Worm (Caenorhabditis elegans) whole organism, L3 larva: ENCODE results near the gene spp-13.
A peak's percentile ranks its signal among the peaks of the same experiment; 100 is the strongest.

Source experiments
- R02D3.7 ChIP-seq: fragments of 150-350 bp; optimal IDR thresholded peaks from 2 replicates; lab custom pipeline; 2014; ENCODE audit warnings: missing biosample characterization, missing genetic modification characterization
- ZK546.5 ChIP-seq: sonication (generic microtip); optimal IDR thresholded peaks from 2 replicates; lab custom pipeline; 2017; ENCODE audit warnings: missing biosample characterization, missing genetic modification characterization
- aly-2 ChIP-seq: fragments of 150-350 bp; optimal IDR thresholded peaks from 2 replicates; lab custom pipeline; 2014; ENCODE audit warnings: missing biosample characterization, missing genetic modification characterization
- ama-1 ChIP-seq: fragments of 150-350 bp; optimal IDR thresholded peaks from 2 replicates; lab custom pipeline; 2018
- ceh-16 ChIP-seq: sonication (generic microtip); optimal IDR thresholded peaks from 2 replicates; lab custom pipeline; 2017; ENCODE audit warnings: missing biosample characterization, missing genetic modification characterization
- ceh-28 ChIP-seq: fragments of 150-350 bp; optimal IDR thresholded peaks from 2 replicates; lab custom pipeline; 2014; ENCODE audit warnings: missing biosample characterization, missing genetic modification reagents, missing genetic modification characterization
- ceh-82 ChIP-seq: fragments of 150-350 bp; optimal IDR thresholded peaks from 2 replicates; lab custom pipeline; 2014; ENCODE audit warnings: missing biosample characterization, missing genetic modification characterization
- ceh-9 ChIP-seq: sonication (generic microtip); optimal IDR thresholded peaks from 2 replicates; lab custom pipeline; 2018; ENCODE audit warnings: missing biosample characterization, missing genetic modification characterization
- daf-12 ChIP-seq: fragments of 150-350 bp; optimal IDR thresholded peaks from 2 replicates; lab custom pipeline; 2014; ENCODE audit warnings: missing biosample characterization, missing genetic modification reagents, missing genetic modification characterization
- egl-27 ChIP-seq: sonication (generic microtip); optimal IDR thresholded peaks from 4 replicates; lab custom pipeline; 2017; ENCODE audit warnings: missing biosample characterization, missing genetic modification reagents, missing genetic modification characterization
- egl-5 ChIP-seq: fragments of 150-350 bp; optimal IDR thresholded peaks from 2 replicates; lab custom pipeline; 2017; ENCODE audit warnings: missing biosample characterization, missing genetic modification reagents, missing genetic modification characterization, inconsistent platforms
- elt-1 ChIP-seq: fragments of 150-350 bp; optimal IDR thresholded peaks from 2 replicates; lab custom pipeline; 2014; ENCODE audit warnings: missing biosample characterization, missing genetic modification characterization
- elt-2 ChIP-seq: sonication (generic microtip); optimal IDR thresholded peaks from 2 replicates; lab custom pipeline; 2016; ENCODE audit warnings: missing genetic modification reagents, mild to moderate bottlenecking, missing genetic modification characterization, missing compliant biosample characterization
- elt-3 ChIP-seq, 3 experiments: fragments of 150-350 bp in 1 of 3; sonication (generic microtip) in 2 of 3; optimal IDR thresholded peaks; 2 replicates in 2 of 3; 4 replicates in 1 of 3; lab custom pipeline; 2014 to 2017; ENCODE audit warnings: missing biosample characterization in 3 of 3, missing genetic modification characterization in 3 of 3
- eor-1 ChIP-seq, 2 experiments: fragments of 150-350 bp; optimal IDR thresholded peaks; 2 replicates each; lab custom pipeline; 2014 to 2018; ENCODE audit warnings: missing biosample characterization in 2 of 2, missing genetic modification characterization in 2 of 2
- fkh-10 ChIP-seq: sonication (generic microtip); optimal IDR thresholded peaks from 2 replicates; lab custom pipeline; 2017; ENCODE audit warnings: missing biosample characterization, missing genetic modification reagents, missing genetic modification characterization
- fkh-2 ChIP-seq: fragments of 150-350 bp; optimal IDR thresholded peaks from 2 replicates; lab custom pipeline; 2014; ENCODE audit warnings: missing biosample characterization, missing genetic modification reagents, missing genetic modification characterization
- fos-1 ChIP-seq: fragments of 150-350 bp; optimal IDR thresholded peaks from 2 replicates; lab custom pipeline; 2014; ENCODE audit warnings: missing biosample characterization, missing genetic modification characterization
- hmg-11 ChIP-seq: sonication (generic microtip); optimal IDR thresholded peaks from 2 replicates; lab custom pipeline; 2016; ENCODE audit warnings: missing genetic modification characterization, missing compliant biosample characterization
- jun-1 ChIP-seq: fragments of 150-350 bp; optimal IDR thresholded peaks from 2 replicates; lab custom pipeline; 2014; ENCODE audit warnings: missing biosample characterization, missing genetic modification reagents, missing genetic modification characterization
- lin-15B ChIP-seq: fragments of 150-350 bp; optimal IDR thresholded peaks from 2 replicates; lab custom pipeline; 2014; ENCODE audit warnings: missing biosample characterization, missing genetic modification characterization
- lin-39 ChIP-seq: fragments of 150-350 bp; optimal IDR thresholded peaks from 2 replicates; lab custom pipeline; 2018; ENCODE audit warnings: missing biosample characterization, missing genetic modification reagents, missing genetic modification characterization
- lsy-12 ChIP-seq: sonication (generic microtip); optimal IDR thresholded peaks from 2 replicates; lab custom pipeline; 2016; ENCODE audit warnings: mild to moderate bottlenecking, missing genetic modification characterization, missing compliant biosample characterization
- mdl-1 ChIP-seq: fragments of 150-350 bp; optimal IDR thresholded peaks from 2 replicates; lab custom pipeline; 2014; ENCODE audit warnings: missing biosample characterization, missing genetic modification characterization
- mml-1 ChIP-seq: fragments of 150-350 bp; sonication (generic microtip); optimal IDR thresholded peaks from 3 replicates; lab custom pipeline; 2014; ENCODE audit warnings: missing biosample characterization, missing genetic modification characterization
- nfya-1 ChIP-seq: sonication (generic microtip); optimal IDR thresholded peaks from 2 replicates; lab custom pipeline; 2017; ENCODE audit warnings: missing genetic modification characterization, mild to moderate bottlenecking, missing compliant biosample characterization, antibody characterized with exemption, moderate library complexity; ENCODE audit not compliant: insufficient read depth
- nhr-11 ChIP-seq: fragments of 150-350 bp; optimal IDR thresholded peaks from 2 replicates; lab custom pipeline; 2014; ENCODE audit warnings: missing biosample characterization, missing genetic modification characterization
- nhr-12 ChIP-seq: fragments of 150-350 bp; optimal IDR thresholded peaks from 2 replicates; lab custom pipeline; 2014; ENCODE audit warnings: missing biosample characterization, missing genetic modification characterization
- nhr-23 ChIP-seq: fragments of 150-350 bp; optimal IDR thresholded peaks from 2 replicates; lab custom pipeline; 2014; ENCODE audit warnings: missing biosample characterization, missing genetic modification reagents, missing genetic modification characterization
- nhr-237 ChIP-seq: fragments of 150-350 bp; optimal IDR thresholded peaks from 2 replicates; lab custom pipeline; 2014; ENCODE audit warnings: missing biosample characterization, missing genetic modification characterization
- nhr-25 ChIP-seq: sonication (generic microtip); optimal IDR thresholded peaks from 2 replicates; lab custom pipeline; 2017; ENCODE audit warnings: missing biosample characterization, missing genetic modification characterization
- nhr-28 ChIP-seq: fragments of 150-350 bp; optimal IDR thresholded peaks from 2 replicates; lab custom pipeline; 2014; ENCODE audit warnings: missing biosample characterization, missing genetic modification characterization
- nhr-43 ChIP-seq: sonication (generic microtip); optimal IDR thresholded peaks from 2 replicates; lab custom pipeline; 2016; ENCODE audit warnings: mild to moderate bottlenecking, missing genetic modification characterization, missing compliant biosample characterization; ENCODE audit not compliant: poor library complexity, severe bottlenecking
- nhr-67 ChIP-seq: fragments of 150-350 bp; optimal IDR thresholded peaks from 2 replicates; lab custom pipeline; 2014; ENCODE audit warnings: missing biosample characterization, missing genetic modification characterization
- nhr-76 ChIP-seq: fragments of 150-350 bp; sonication (generic microtip); optimal IDR thresholded peaks from 5 replicates; lab custom pipeline; 2014; ENCODE audit warnings: missing biosample characterization, missing genetic modification characterization
- nhr-77 ChIP-seq: fragments of 150-350 bp; optimal IDR thresholded peaks from 2 replicates; lab custom pipeline; 2014; ENCODE audit warnings: missing biosample characterization, missing genetic modification characterization
- pha-4 ChIP-seq: fragments of 150-350 bp; optimal IDR thresholded peaks from 2 replicates; lab custom pipeline; 2014; ENCODE audit warnings: missing biosample characterization, missing genetic modification reagents, missing genetic modification characterization
- pqm-1 ChIP-seq: fragments of 150-350 bp; optimal IDR thresholded peaks from 2 replicates; lab custom pipeline; 2017; ENCODE audit warnings: missing biosample characterization, missing genetic modification characterization, inconsistent platforms
- sea-2 ChIP-seq: fragments of 150-350 bp; sonication (generic microtip); optimal IDR thresholded peaks from 4 replicates; lab custom pipeline; 2014; ENCODE audit warnings: missing biosample characterization, missing genetic modification reagents, missing genetic modification characterization
- skn-1 ChIP-seq: fragments of 150-350 bp; optimal IDR thresholded peaks from 2 replicates; lab custom pipeline; 2014; ENCODE audit warnings: missing biosample characterization, missing genetic modification characterization
- snpc-4 ChIP-seq: fragments of 150-350 bp; optimal IDR thresholded peaks from 2 replicates; lab custom pipeline; 2014; ENCODE audit warnings: missing biosample characterization, missing genetic modification characterization
- tbx-2 ChIP-seq: sonication (generic microtip); optimal IDR thresholded peaks from 2 replicates; lab custom pipeline; 2016; ENCODE audit warnings: mild to moderate bottlenecking, missing genetic modification characterization, missing compliant biosample characterization
- unc-39 ChIP-seq: sonication (generic microtip); optimal IDR thresholded peaks from 4 replicates; lab custom pipeline; 2017; ENCODE audit warnings: missing biosample characterization, missing genetic modification characterization
- unc-62 ChIP-seq: fragments of 150-350 bp; sonication (generic microtip); optimal IDR thresholded peaks from 4 replicates; lab custom pipeline; 2014; ENCODE audit warnings: missing biosample characterization, missing genetic modification reagents, missing genetic modification characterization
- zag-1 ChIP-seq: fragments of 150-350 bp; optimal IDR thresholded peaks from 2 replicates; lab custom pipeline; 2014; ENCODE audit warnings: missing biosample characterization, missing genetic modification characterization
- ztf-11 ChIP-seq: fragments of 150-350 bp; optimal IDR thresholded peaks from 2 replicates; lab custom pipeline; 2014; ENCODE audit warnings: missing biosample characterization, missing genetic modification characterization
- ztf-4 ChIP-seq: fragments of 150-350 bp; optimal IDR thresholded peaks from 2 replicates; lab custom pipeline; 2014; ENCODE audit warnings: missing biosample characterization, missing genetic modification characterization

The spp-13 gene

DNA sequence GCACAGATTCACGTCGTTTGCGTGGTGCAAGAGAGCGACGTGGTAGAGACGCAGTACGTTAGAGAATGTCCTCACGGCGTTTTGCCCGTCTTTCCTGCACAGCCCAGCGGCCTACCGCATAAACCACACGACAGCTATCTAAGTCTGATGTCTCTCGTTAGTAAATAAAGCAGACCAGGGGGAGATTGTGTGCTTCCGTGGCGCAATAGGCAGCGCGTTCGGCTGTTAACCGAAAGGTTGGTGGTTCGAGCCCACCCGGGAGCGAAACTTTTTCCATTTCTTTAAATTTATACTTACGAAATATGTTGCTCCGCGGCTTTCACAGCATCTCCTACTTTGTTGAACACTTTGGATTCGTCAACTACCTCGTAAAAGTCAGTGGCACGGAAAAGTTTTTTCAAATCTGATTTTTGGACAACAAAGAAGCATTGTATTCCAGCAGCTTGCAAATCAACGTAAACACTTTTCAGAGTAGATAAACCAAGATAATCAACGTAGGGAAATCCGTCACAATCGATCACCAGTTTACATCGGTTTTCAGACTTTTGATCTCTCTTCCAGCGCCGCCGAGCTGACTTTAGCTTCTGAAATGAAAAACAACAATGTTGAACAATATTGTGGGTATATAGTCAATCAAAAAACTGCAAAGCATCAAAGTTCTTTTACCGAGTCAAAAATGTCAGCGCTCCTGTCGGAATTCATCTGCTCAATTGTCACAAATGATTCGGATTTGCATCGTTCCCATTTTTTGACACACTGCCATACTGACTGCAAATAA is 13.8 kb downstream of the spp-13 start:
- TF ChIP-seq nhr-43 (tag; lab: Kevin White, UChicago), result peak; percentile 83
- TF ChIP-seq skn-1 (tag; lab: Kevin White, UChicago), result peak; percentile 94
- TF ChIP-seq ZK546.5 (tag; lab: Kevin White, UChicago), result no peak
- peak; percentile 71 for TF ChIP-seq ceh-28 (tag; lab: Kevin White, UChicago)
- TF ChIP-seq nhr-77, result peak; percentile 79
- no peak for TF ChIP-seq ztf-4 (tag; lab: Kevin White, UChicago)
- peak; percentile 64 for TF ChIP-seq mdl-1 (tag; lab: Kevin White, UChicago)
- peak; percentile 20 for TF ChIP-seq ama-1
- TF ChIP-seq elt-1 (tag; lab: Kevin White, UChicago), result peak; percentile 10
- peak; percentile 20 for TF ChIP-seq zag-1
- TF ChIP-seq daf-12, result no peak
- TF ChIP-seq pha-4 (tag; lab: Kevin White, UChicago), result peak; percentile 84
- peak; percentile 91 for TF ChIP-seq tbx-2 (tag; lab: Kevin White, UChicago)
- TF ChIP-seq fkh-10 (GFP tag; lab: Kevin White, UChicago), result peak; percentile 91
- TF ChIP-seq elt-2, result peak; percentile 77
- TF ChIP-seq nhr-76 (tag; lab: Kevin White, UChicago), result no peak
- peak; percentile 99 for TF ChIP-seq hmg-11
- peak; percentile 61 for TF ChIP-seq egl-27 (tag; lab: Kevin White, UChicago)
- TF ChIP-seq ceh-16 (tag; lab: Kevin White, UChicago), result no peak
- TF ChIP-seq elt-3 (tag; optimal IDR thresholded peaks at IDR 0.05; lab: Kevin White, UChicago), result peak in 1 of 3 experiments; percentile 86
- peak; percentile 64 for TF ChIP-seq nhr-23
- TF ChIP-seq nhr-67, result no peak
- no peak for TF ChIP-seq nhr-28
- peak; percentile 60 for TF ChIP-seq R02D3.7
- no peak for TF ChIP-seq ztf-11 (tag; lab: Kevin White, UChicago)
- peak; percentile 26 for TF ChIP-seq fos-1
- TF ChIP-seq ceh-82 (tag; lab: Kevin White, UChicago), result peak; percentile 79
- TF ChIP-seq jun-1 (tag; lab: Kevin White, UChicago), result peak; percentile 83
- peak; percentile 91 for TF ChIP-seq lin-39 (tag; lab: Kevin White, UChicago)
- TF ChIP-seq nhr-11, result peak; percentile 46
- TF ChIP-seq pqm-1, result peak; percentile 47
- no peak for TF ChIP-seq nhr-237 (tag; lab: Kevin White, UChicago)
- peak; percentile 50 for TF ChIP-seq lin-15B
- peak; percentile 94 for TF ChIP-seq egl-5 (tag; lab: Kevin White, UChicago)
- TF ChIP-seq sea-2 (GFP tag; lab: Kevin White, UChicago), result peak; percentile 81
- peak; percentile 79 for TF ChIP-seq nfya-1 (tag; lab: Kevin White, UChicago)
- no peak for TF ChIP-seq aly-2 (tag; lab: Kevin White, UChicago)
- no peak for TF ChIP-seq mml-1 (tag; lab: Kevin White, UChicago)
- peak; percentile 48 for TF ChIP-seq unc-62
- no peak for TF ChIP-seq fkh-2
- no peak for TF ChIP-seq unc-39 (tag; lab: Kevin White, UChicago)
- TF ChIP-seq nhr-12 (tag; lab: Kevin White, UChicago), result no peak
- TF ChIP-seq eor-1 (tag; optimal IDR thresholded peaks at IDR 0.05; lab: Kevin White, UChicago), result no peak
- TF ChIP-seq lsy-12 (tag; lab: Kevin White, UChicago), result peak; percentile 90
- TF ChIP-seq nhr-25 (tag; lab: Kevin White, UChicago), result peak; percentile 89
- no peak for TF ChIP-seq ceh-9 (tag; lab: Kevin White, UChicago)
- no peak for TF ChIP-seq snpc-4 (tag; lab: Kevin White, UChicago)
- TF ChIP-seq, all 47 proteins: peak for 30
